Worm (Caenorhabditis elegans) whole organism, L3 larva: ENCODE results near the gene C05B5.1.

Experiments used
- R02D3.7 ChIP-seq: fragments of 150-350 bp; optimal IDR thresholded peaks from 2 replicates; lab custom pipeline; 2014; ENCODE audit warnings: missing biosample characterization, missing genetic modification characterization
- aly-2 ChIP-seq: fragments of 150-350 bp; optimal IDR thresholded peaks from 2 replicates; lab custom pipeline; 2014; ENCODE audit warnings: missing biosample characterization, missing genetic modification characterization
- ama-1 ChIP-seq: fragments of 150-350 bp; optimal IDR thresholded peaks from 2 replicates; lab custom pipeline; 2018
- ceh-16 ChIP-seq: sonication (generic microtip); optimal IDR thresholded peaks from 2 replicates; lab custom pipeline; 2017; ENCODE audit warnings: missing biosample characterization, missing genetic modification characterization
- ceh-9 ChIP-seq: sonication (generic microtip); optimal IDR thresholded peaks from 2 replicates; lab custom pipeline; 2018; ENCODE audit warnings: missing biosample characterization, missing genetic modification characterization
- daf-12 ChIP-seq: fragments of 150-350 bp; optimal IDR thresholded peaks from 2 replicates; lab custom pipeline; 2014; ENCODE audit warnings: missing biosample characterization, missing genetic modification reagents, missing genetic modification characterization
- egl-27 ChIP-seq: sonication (generic microtip); optimal IDR thresholded peaks from 4 replicates; lab custom pipeline; 2017; ENCODE audit warnings: missing biosample characterization, missing genetic modification reagents, missing genetic modification characterization
- egl-5 ChIP-seq: fragments of 150-350 bp; optimal IDR thresholded peaks from 2 replicates; lab custom pipeline; 2017; ENCODE audit warnings: missing biosample characterization, missing genetic modification reagents, missing genetic modification characterization, inconsistent platforms
- elt-2 ChIP-seq: sonication (generic microtip); optimal IDR thresholded peaks from 2 replicates; lab custom pipeline; 2016; ENCODE audit warnings: missing genetic modification reagents, mild to moderate bottlenecking, missing genetic modification characterization, missing compliant biosample characterization
- elt-3 ChIP-seq, 3 experiments: fragments of 150-350 bp in 1 of 3; sonication (generic microtip) in 2 of 3; optimal IDR thresholded peaks; 2 replicates in 2 of 3; 4 replicates in 1 of 3; lab custom pipeline; 2014 to 2017; ENCODE audit warnings: missing biosample characterization in 3 of 3, missing genetic modification characterization in 3 of 3
- eor-1 ChIP-seq, 2 experiments: fragments of 150-350 bp; optimal IDR thresholded peaks; 2 replicates each; lab custom pipeline; 2014 to 2018; ENCODE audit warnings: missing biosample characterization in 2 of 2, missing genetic modification characterization in 2 of 2
- fkh-2 ChIP-seq: fragments of 150-350 bp; optimal IDR thresholded peaks from 2 replicates; lab custom pipeline; 2014; ENCODE audit warnings: missing biosample characterization, missing genetic modification reagents, missing genetic modification characterization
- fos-1 ChIP-seq: fragments of 150-350 bp; optimal IDR thresholded peaks from 2 replicates; lab custom pipeline; 2014; ENCODE audit warnings: missing biosample characterization, missing genetic modification characterization
- hmg-11 ChIP-seq: sonication (generic microtip); optimal IDR thresholded peaks from 2 replicates; lab custom pipeline; 2016; ENCODE audit warnings: missing genetic modification characterization, missing compliant biosample characterization
- jun-1 ChIP-seq: fragments of 150-350 bp; optimal IDR thresholded peaks from 2 replicates; lab custom pipeline; 2014; ENCODE audit warnings: missing biosample characterization, missing genetic modification reagents, missing genetic modification characterization
- lin-15B ChIP-seq: fragments of 150-350 bp; optimal IDR thresholded peaks from 2 replicates; lab custom pipeline; 2014; ENCODE audit warnings: missing biosample characterization, missing genetic modification characterization
- lin-39 ChIP-seq: fragments of 150-350 bp; optimal IDR thresholded peaks from 2 replicates; lab custom pipeline; 2018; ENCODE audit warnings: missing biosample characterization, missing genetic modification reagents, missing genetic modification characterization
- lsy-12 ChIP-seq: sonication (generic microtip); optimal IDR thresholded peaks from 2 replicates; lab custom pipeline; 2016; ENCODE audit warnings: mild to moderate bottlenecking, missing genetic modification characterization, missing compliant biosample characterization
- mdl-1 ChIP-seq: fragments of 150-350 bp; optimal IDR thresholded peaks from 2 replicates; lab custom pipeline; 2014; ENCODE audit warnings: missing biosample characterization, missing genetic modification characterization
- mml-1 ChIP-seq: fragments of 150-350 bp; sonication (generic microtip); optimal IDR thresholded peaks from 3 replicates; lab custom pipeline; 2014; ENCODE audit warnings: missing biosample characterization, missing genetic modification characterization
- nfya-1 ChIP-seq: sonication (generic microtip); optimal IDR thresholded peaks from 2 replicates; lab custom pipeline; 2017; ENCODE audit warnings: missing genetic modification characterization, mild to moderate bottlenecking, missing compliant biosample characterization, antibody characterized with exemption, moderate library complexity; ENCODE audit not compliant: insufficient read depth
- nhr-23 ChIP-seq: fragments of 150-350 bp; optimal IDR thresholded peaks from 2 replicates; lab custom pipeline; 2014; ENCODE audit warnings: missing biosample characterization, missing genetic modification reagents, missing genetic modification characterization
- nhr-237 ChIP-seq: fragments of 150-350 bp; optimal IDR thresholded peaks from 2 replicates; lab custom pipeline; 2014; ENCODE audit warnings: missing biosample characterization, missing genetic modification characterization
- nhr-25 ChIP-seq: sonication (generic microtip); optimal IDR thresholded peaks from 2 replicates; lab custom pipeline; 2017; ENCODE audit warnings: missing biosample characterization, missing genetic modification characterization
- nhr-28 ChIP-seq: fragments of 150-350 bp; optimal IDR thresholded peaks from 2 replicates; lab custom pipeline; 2014; ENCODE audit warnings: missing biosample characterization, missing genetic modification characterization
- nhr-43 ChIP-seq: sonication (generic microtip); optimal IDR thresholded peaks from 2 replicates; lab custom pipeline; 2016; ENCODE audit warnings: mild to moderate bottlenecking, missing genetic modification characterization, missing compliant biosample characterization; ENCODE audit not compliant: poor library complexity, severe bottlenecking
- nhr-67 ChIP-seq: fragments of 150-350 bp; optimal IDR thresholded peaks from 2 replicates; lab custom pipeline; 2014; ENCODE audit warnings: missing biosample characterization, missing genetic modification characterization
- nhr-76 ChIP-seq: fragments of 150-350 bp; sonication (generic microtip); optimal IDR thresholded peaks from 5 replicates; lab custom pipeline; 2014; ENCODE audit warnings: missing biosample characterization, missing genetic modification characterization
- nhr-77 ChIP-seq: fragments of 150-350 bp; optimal IDR thresholded peaks from 2 replicates; lab custom pipeline; 2014; ENCODE audit warnings: missing biosample characterization, missing genetic modification characterization
- pha-4 ChIP-seq: fragments of 150-350 bp; optimal IDR thresholded peaks from 2 replicates; lab custom pipeline; 2014; ENCODE audit warnings: missing biosample characterization, missing genetic modification reagents, missing genetic modification characterization
- sea-2 ChIP-seq: fragments of 150-350 bp; sonication (generic microtip); optimal IDR thresholded peaks from 4 replicates; lab custom pipeline; 2014; ENCODE audit warnings: missing biosample characterization, missing genetic modification reagents, missing genetic modification characterization
- skn-1 ChIP-seq: fragments of 150-350 bp; optimal IDR thresholded peaks from 2 replicates; lab custom pipeline; 2014; ENCODE audit warnings: missing biosample characterization, missing genetic modification characterization
- snpc-4 ChIP-seq: fragments of 150-350 bp; optimal IDR thresholded peaks from 2 replicates; lab custom pipeline; 2014; ENCODE audit warnings: missing biosample characterization, missing genetic modification characterization
- tbx-2 ChIP-seq: sonication (generic microtip); optimal IDR thresholded peaks from 2 replicates; lab custom pipeline; 2016; ENCODE audit warnings: mild to moderate bottlenecking, missing genetic modification characterization, missing compliant biosample characterization
- unc-62 ChIP-seq: fragments of 150-350 bp; sonication (generic microtip); optimal IDR thresholded peaks from 4 replicates; lab custom pipeline; 2014; ENCODE audit warnings: missing biosample characterization, missing genetic modification reagents, missing genetic modification characterization
- zag-1 ChIP-seq: fragments of 150-350 bp; optimal IDR thresholded peaks from 2 replicates; lab custom pipeline; 2014; ENCODE audit warnings: missing biosample characterization, missing genetic modification characterization
- ztf-4 ChIP-seq: fragments of 150-350 bp; optimal IDR thresholded peaks from 2 replicates; lab custom pipeline; 2014; ENCODE audit warnings: missing biosample characterization, missing genetic modification characterization

C05B5.1 gene

DNA sequence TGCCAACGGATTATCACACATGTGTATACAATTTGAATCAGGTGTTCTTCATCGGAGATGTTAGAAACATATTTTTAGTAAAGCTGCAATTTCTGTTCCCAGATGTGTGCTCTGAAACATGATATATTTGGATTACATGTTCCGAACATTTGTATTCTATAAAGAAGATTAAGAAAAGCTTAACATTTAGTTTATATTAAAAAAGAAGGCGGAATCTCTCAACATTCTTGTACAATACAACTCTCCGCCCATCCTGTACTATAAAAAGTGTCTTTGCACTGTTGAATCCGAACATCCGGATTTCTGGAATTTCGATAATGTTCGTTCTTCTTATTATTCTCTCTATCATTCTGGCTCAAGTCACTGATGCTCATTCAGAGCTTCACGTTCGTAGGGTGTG is 39.7 kb upstream of the C05B5.1 start, which contains the start of gene ins-23:
TSS of gene ins-23 (plus strand) at position 301 of the 400 bp plus-strand sequence.
- TF ChIP-seq mdl-1 (tag; lab: Kevin White, UChicago): no peak
- TF ChIP-seq nhr-76: no peak
- no peak for TF ChIP-seq ztf-4
- TF ChIP-seq zag-1: no peak
- no peak for TF ChIP-seq skn-1 (tag; lab: Kevin White, UChicago)
- no peak for TF ChIP-seq nhr-77 (tag; lab: Kevin White, UChicago)
- no peak for TF ChIP-seq snpc-4 (tag; lab: Kevin White, UChicago)
- no peak for TF ChIP-seq daf-12 (tag; lab: Kevin White, UChicago)
- TF ChIP-seq ceh-9 (tag; lab: Kevin White, UChicago): no peak
- TF ChIP-seq egl-27: no peak

DNA sequence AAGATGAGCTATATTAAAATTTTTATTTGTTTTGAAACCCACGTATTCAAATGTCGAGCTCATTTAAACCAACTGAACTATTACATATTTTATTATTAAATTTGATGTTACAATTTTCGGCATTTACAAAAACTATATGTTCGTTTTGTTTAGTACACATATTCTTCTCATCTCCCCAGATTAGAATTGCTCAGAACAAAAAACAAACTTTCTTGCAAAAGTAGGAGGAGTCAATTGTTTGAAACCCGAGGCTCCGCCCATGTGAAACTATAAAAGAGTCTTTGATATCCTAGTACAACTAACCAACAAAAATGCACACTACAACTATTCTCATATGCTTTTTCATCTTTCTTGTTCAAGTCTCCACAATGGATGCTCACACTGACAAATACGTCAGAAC is 37.7 kb upstream of the C05B5.1 start, which contains the start of gene ins-22:
TSS of gene ins-22 (plus strand) at position 301 of the 400 bp plus-strand sequence.
- TF ChIP-seq nhr-77 (tag; lab: Kevin White, UChicago): no peak
- TF ChIP-seq nhr-23 (tag; lab: Kevin White, UChicago): no peak
- no peak for TF ChIP-seq ceh-16 (tag; lab: Kevin White, UChicago)
- TF ChIP-seq nhr-237: no peak
- TF ChIP-seq fos-1 (tag; lab: Kevin White, UChicago): no peak
- no peak for TF ChIP-seq R02D3.7 (tag; lab: Kevin White, UChicago)
- no peak for TF ChIP-seq fkh-2 (tag; lab: Kevin White, UChicago)
- TF ChIP-seq nhr-25 (tag; lab: Kevin White, UChicago): no peak
- no peak for TF ChIP-seq nhr-43 (tag; lab: Kevin White, UChicago)
- no peak for TF ChIP-seq unc-62 (GFP tag; lab: Kevin White, UChicago)
- no peak for TF ChIP-seq elt-2
- TF ChIP-seq mml-1: no peak
- TF ChIP-seq daf-12 (tag; lab: Kevin White, UChicago): no peak
- TF ChIP-seq jun-1: no peak
- no peak for TF ChIP-seq eor-1 (tag; optimal IDR thresholded peaks at IDR 0.05; lab: Kevin White, UChicago)
- no peak for TF ChIP-seq zag-1
- no peak for TF ChIP-seq egl-5 (tag; lab: Kevin White, UChicago)
- no peak for TF ChIP-seq elt-3 (tag; optimal IDR thresholded peaks at IDR 0.05; lab: Kevin White, UChicago)

DNA sequence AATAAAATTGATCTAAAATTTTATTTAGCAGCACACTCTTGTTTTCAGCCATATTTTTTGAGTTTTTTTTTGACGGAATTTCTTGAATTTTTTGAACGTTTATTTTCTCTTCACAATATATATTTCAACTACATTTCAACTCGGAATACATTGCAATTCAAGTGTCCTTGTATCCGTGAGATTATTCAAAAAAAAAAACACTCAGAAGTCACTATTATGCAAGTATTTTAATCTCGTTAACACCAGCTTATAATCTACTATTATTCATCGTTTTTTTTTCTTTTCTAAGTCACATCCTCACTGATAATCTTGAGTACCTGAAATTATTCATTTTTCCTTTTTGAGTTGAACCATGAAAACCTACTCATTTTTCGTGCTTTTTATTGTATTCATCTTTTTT is 35.2 kb upstream of the C05B5.1 start, which contains the start of gene ins-21:
TSS of gene ins-21 (plus strand) at position 301 of the 400 bp plus-strand sequence.
- no peak for TF ChIP-seq elt-2
- no peak for TF ChIP-seq nhr-77 (tag; lab: Kevin White, UChicago)
- no peak for TF ChIP-seq sea-2 (GFP tag; lab: Kevin White, UChicago)
- TF ChIP-seq fos-1 (tag; lab: Kevin White, UChicago): no peak
- TF ChIP-seq hmg-11 (tag; lab: Kevin White, UChicago): no peak
- TF ChIP-seq lin-39 (tag; lab: Kevin White, UChicago): no peak
- TF ChIP-seq fkh-2 (tag; lab: Kevin White, UChicago): no peak
- TF ChIP-seq tbx-2: no peak
- TF ChIP-seq aly-2 (tag; lab: Kevin White, UChicago): no peak
- no peak for TF ChIP-seq nhr-67 (tag; lab: Kevin White, UChicago)
- TF ChIP-seq mml-1: no peak
- TF ChIP-seq pha-4 (tag; lab: Kevin White, UChicago): no peak
- TF ChIP-seq elt-3 (tag; optimal IDR thresholded peaks at IDR 0.05; lab: Kevin White, UChicago): no peak
- TF ChIP-seq ama-1 (lab: Kevin White, UChicago): no peak
- no peak for TF ChIP-seq nfya-1
- TF ChIP-seq lin-15B (tag; lab: Kevin White, UChicago): no peak
- TF ChIP-seq daf-12 (tag; lab: Kevin White, UChicago): no peak

DNA sequence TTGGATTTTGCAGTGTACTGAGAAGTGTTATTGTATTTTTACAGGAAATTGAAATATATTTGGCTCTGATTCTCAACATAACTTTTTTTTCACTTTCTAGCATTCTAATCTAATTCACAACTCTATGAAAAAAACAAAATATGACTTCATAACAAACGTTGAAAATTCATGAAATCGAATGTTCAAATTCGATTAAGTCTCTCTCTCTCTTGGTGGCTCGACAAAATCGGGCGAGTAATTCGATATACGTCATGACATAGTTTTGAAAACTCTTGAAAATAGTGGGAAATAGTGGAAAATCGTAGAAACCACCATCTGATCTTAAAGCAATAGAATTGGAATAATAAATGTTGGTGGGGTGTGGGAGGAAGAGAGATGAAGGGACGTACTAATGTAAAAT is 29.8 kb upstream of the C05B5.1 start:
- TF ChIP-seq lsy-12 (no peak), nhr-23 (tag; lab: Kevin White, UChicago) (no peak), nhr-28 (tag; lab: Kevin White, UChicago) (no peak), mdl-1 (tag; lab: Kevin White, UChicago) (no peak), jun-1 (no peak), snpc-4 (tag; lab: Kevin White, UChicago) (no peak)
- TF ChIP-seq, all 47 proteins: peak for 0
